Worm (Caenorhabditis elegans) whole organism, L2 larva: ENCODE results near the gene cyn-10.

Experiments used
- C34F6.9 ChIP-seq: fragments of 150-350 bp; optimal IDR thresholded peaks from 2 replicates; lab custom pipeline; 2014; ENCODE audit warnings: missing biosample characterization, missing genetic modification characterization
- F13H6.1 ChIP-seq: sonication (generic microtip); optimal IDR thresholded peaks from 2 replicates; lab custom pipeline; 2016; ENCODE audit warnings: missing genetic modification characterization, missing compliant biosample characterization
- R02D3.7 ChIP-seq: fragments of 150-350 bp; optimal IDR thresholded peaks from 2 replicates; lab custom pipeline; 2014; ENCODE audit warnings: missing biosample characterization, missing genetic modification characterization
- aly-2 ChIP-seq: fragments of 150-350 bp; optimal IDR thresholded peaks from 2 replicates; lab custom pipeline; 2014; ENCODE audit warnings: missing biosample characterization, missing genetic modification characterization
- ama-1 ChIP-seq: fragments of 150-350 bp; optimal IDR thresholded peaks from 2 replicates; lab custom pipeline; 2018; ENCODE audit warnings: inconsistent platforms
- blmp-1 ChIP-seq: sonication (generic microtip); optimal IDR thresholded peaks from 2 replicates; lab custom pipeline; 2017; ENCODE audit warnings: missing genetic modification characterization, mild to moderate bottlenecking, missing compliant biosample characterization, antibody characterized with exemption, moderate library complexity; ENCODE audit not compliant: insufficient read depth
- ceh-16 ChIP-seq: fragments of 150-350 bp; optimal IDR thresholded peaks from 2 replicates; lab custom pipeline; 2014; ENCODE audit warnings: missing biosample characterization, missing genetic modification characterization
- ceh-82 ChIP-seq: fragments of 150-350 bp; optimal IDR thresholded peaks from 2 replicates; lab custom pipeline; 2014; ENCODE audit warnings: missing biosample characterization, missing genetic modification characterization
- crh-2 ChIP-seq: sonication (generic microtip); optimal IDR thresholded peaks from 2 replicates; lab custom pipeline; 2017; ENCODE audit warnings: missing biosample characterization, missing genetic modification characterization
- egl-27 ChIP-seq: sonication (generic microtip); optimal IDR thresholded peaks from 3 replicates; lab custom pipeline; 2017; ENCODE audit warnings: missing biosample characterization, missing genetic modification reagents, missing genetic modification characterization
- elt-3 ChIP-seq: sonication (generic microtip); optimal IDR thresholded peaks from 2 replicates; lab custom pipeline; 2017; ENCODE audit warnings: missing biosample characterization, missing genetic modification characterization
- fos-1 ChIP-seq: fragments of 150-350 bp; optimal IDR thresholded peaks from 2 replicates; lab custom pipeline; 2014; ENCODE audit warnings: missing biosample characterization, missing genetic modification characterization
- gmeb-1 ChIP-seq: fragments of 150-350 bp; optimal IDR thresholded peaks from 2 replicates; lab custom pipeline; 2014; ENCODE audit warnings: missing biosample characterization, missing genetic modification characterization
- lin-11 ChIP-seq: fragments of 150-350 bp; sonication (generic microtip); optimal IDR thresholded peaks from 2 replicates; lab custom pipeline; 2014; ENCODE audit warnings: missing biosample characterization, missing genetic modification characterization, inconsistent platforms, mixed read lengths
- lin-13 ChIP-seq: fragments of 150-350 bp; optimal IDR thresholded peaks from 2 replicates; lab custom pipeline; 2014; ENCODE audit warnings: missing biosample characterization, missing genetic modification reagents, missing genetic modification characterization
- lin-39 ChIP-seq: fragments of 150-350 bp; optimal IDR thresholded peaks from 2 replicates; lab custom pipeline; 2014; ENCODE audit warnings: missing biosample characterization, missing genetic modification reagents, missing genetic modification characterization
- lsy-2 ChIP-seq, 2 experiments: fragments of 150-350 bp in 1 of 2; sonication (generic microtip) in 1 of 2; optimal IDR thresholded peaks; 2 replicates each; lab custom pipeline; 2014 to 2017; ENCODE audit warnings: missing biosample characterization in 2 of 2, missing genetic modification characterization in 2 of 2
- mbf-1 ChIP-seq: sonication (generic microtip); optimal IDR thresholded peaks from 2 replicates; lab custom pipeline; 2017; ENCODE audit warnings: missing biosample characterization, missing genetic modification characterization
- mdl-1 ChIP-seq, 2 experiments: fragments of 150-350 bp in 1 of 2; sonication (generic microtip) in 1 of 2; optimal IDR thresholded peaks; 2 replicates each; lab custom pipeline; 2017; ENCODE audit warnings: missing biosample characterization in 2 of 2, missing genetic modification characterization in 2 of 2
- nhr-10 ChIP-seq: sonication (generic microtip); optimal IDR thresholded peaks from 2 replicates; lab custom pipeline; 2017; ENCODE audit warnings: missing biosample characterization, missing genetic modification characterization
- nhr-12 ChIP-seq: fragments of 150-350 bp; optimal IDR thresholded peaks from 2 replicates; lab custom pipeline; 2014; ENCODE audit warnings: missing biosample characterization, missing genetic modification characterization
- nhr-129 ChIP-seq: fragments of 150-350 bp; optimal IDR thresholded peaks from 2 replicates; lab custom pipeline; 2014; ENCODE audit warnings: missing biosample characterization, missing genetic modification characterization
- nhr-237 ChIP-seq: fragments of 150-350 bp; optimal IDR thresholded peaks from 2 replicates; lab custom pipeline; 2014; ENCODE audit warnings: missing biosample characterization, missing genetic modification characterization
- nhr-25 ChIP-seq: fragments of 150-350 bp; sonication (generic microtip); optimal IDR thresholded peaks from 3 replicates; lab custom pipeline; 2014; ENCODE audit warnings: missing biosample characterization, missing genetic modification characterization
- nhr-6 ChIP-seq: fragments of 150-350 bp; optimal IDR thresholded peaks from 2 replicates; lab custom pipeline; 2014; ENCODE audit warnings: missing biosample characterization, missing genetic modification characterization
- peb-1 ChIP-seq: fragments of 150-350 bp; optimal IDR thresholded peaks from 2 replicates; lab custom pipeline; 2014; ENCODE audit warnings: missing biosample characterization, missing genetic modification characterization
- sma-9 ChIP-seq, 2 experiments: fragments of 150-350 bp in 1 of 2; sonication (generic microtip) in 1 of 2; optimal IDR thresholded peaks; 2 replicates each; lab custom pipeline; 2014 to 2016; ENCODE audit warnings: missing genetic modification characterization in 2 of 2, mild to moderate bottlenecking in 1 of 2, missing biosample characterization in 1 of 2, missing compliant biosample characterization in 1 of 2, missing genetic modification reagents in 1 of 2, moderate library complexity in 1 of 2
- snpc-4 ChIP-seq: fragments of 150-350 bp; optimal IDR thresholded peaks from 2 replicates; lab custom pipeline; 2014; ENCODE audit warnings: missing biosample characterization, missing genetic modification characterization
- unc-55 ChIP-seq: fragments of 150-350 bp; sonication (generic microtip); optimal IDR thresholded peaks from 3 replicates; lab custom pipeline; 2014; ENCODE audit warnings: missing biosample characterization, missing genetic modification reagents, missing genetic modification characterization
- unc-62 ChIP-seq: fragments of 150-350 bp; optimal IDR thresholded peaks from 2 replicates; lab custom pipeline; 2014; ENCODE audit warnings: missing biosample characterization, missing genetic modification reagents, missing genetic modification characterization
- zag-1 ChIP-seq: fragments of 150-350 bp; optimal IDR thresholded peaks from 2 replicates; lab custom pipeline; 2014; ENCODE audit warnings: missing biosample characterization, missing genetic modification characterization
- ztf-1 ChIP-seq: fragments of 200-800 bp; sonication (Bioruptor generic); conservative IDR thresholded peaks from 2 replicates; pipeline ENCODE4 v1.3.6; 2022; ENCODE audit warnings: missing genetic modification characterization, missing compliant biosample characterization
- ztf-11 ChIP-seq: sonication (generic microtip); optimal IDR thresholded peaks from 2 replicates; lab custom pipeline; 2017; ENCODE audit warnings: missing biosample characterization, missing genetic modification characterization
- ztf-4 ChIP-seq: fragments of 150-350 bp; optimal IDR thresholded peaks from 2 replicates; lab custom pipeline; 2014; ENCODE audit warnings: missing biosample characterization, missing genetic modification characterization

The cyn-10 gene

ce11 chrII:6951250-6951806 lies 38.2 kb upstream of the cyn-10 start, which contains the start of the genes malt-1 and ceh-38 (continued):
- TF ChIP-seq ztf-11 (tag; lab: Kevin White, UChicago) (no peak), F13H6.1 (tag; lab: Kevin White, UChicago) (peak; percentile 96), elt-3 (no peak), ceh-82 (tag; lab: Kevin White, UChicago) (peak; percentile 19), fos-1 (peak; percentile 93)

ce11 chrII:6943299-6944051 lies 30.3 kb upstream of the cyn-10 start:
- peak; percentile 35 for TF ChIP-seq unc-55 (GFP tag; lab: Kevin White, UChicago)
- no peak for TF ChIP-seq aly-2
- peak; percentile 64 for TF ChIP-seq F13H6.1 (tag; lab: Kevin White, UChicago)
- TF ChIP-seq lsy-2 (tag; optimal IDR thresholded peaks at IDR 0.05; lab: Kevin White, UChicago) = peak in 1 of 2 experiments; percentile 25
- TF ChIP-seq fos-1 = peak; percentile 30
- peak; percentile 49 for TF ChIP-seq C34F6.9
- TF ChIP-seq ztf-11 (tag; lab: Kevin White, UChicago) = no peak
- TF ChIP-seq snpc-4 (tag; lab: Kevin White, UChicago) = no peak
- TF ChIP-seq mdl-1 (tag; optimal IDR thresholded peaks at IDR 0.05; lab: Kevin White, UChicago) = no peak
- TF ChIP-seq nhr-6 (tag; lab: Kevin White, UChicago) = no peak
- TF ChIP-seq, all 48 proteins: peak for 5

- TF ChIP-seq R02D3.7 (tag; lab: Kevin White, UChicago) (no peak), zag-1 (peak; percentile 10)
- TF ChIP-seq, all 48 proteins: peak for 1
These were observed 28.4 kb upstream of the cyn-10 start for ce11 chrII:6941520-6941919.

ce11 chrII:6940726-6941230 lies 27.6 kb upstream of the cyn-10 start:
- no peak for TF ChIP-seq fos-1
- no peak for TF ChIP-seq aly-2
- TF ChIP-seq unc-62 = no peak
- no peak for TF ChIP-seq ztf-11 (tag; lab: Kevin White, UChicago)
- TF ChIP-seq crh-2 (tag; lab: Kevin White, UChicago) = no peak
- no peak for TF ChIP-seq egl-27 (tag; lab: Kevin White, UChicago)
- TF ChIP-seq nhr-129 (tag; lab: Kevin White, UChicago) = no peak
- TF ChIP-seq lin-39 (tag; lab: Kevin White, UChicago) = no peak
- TF ChIP-seq nhr-12 (tag; lab: Kevin White, UChicago) = no peak
- TF ChIP-seq mdl-1 (tag; optimal IDR thresholded peaks at IDR 0.05; lab: Kevin White, UChicago) = no peak
- TF ChIP-seq lin-11 (tag; lab: Kevin White, UChicago) = no peak
- TF ChIP-seq ztf-4 (tag; lab: Kevin White, UChicago) = no peak
- no peak for TF ChIP-seq ceh-16
- TF ChIP-seq elt-3 = no peak
- TF ChIP-seq ztf-1 = no peak
- TF ChIP-seq F13H6.1 (tag; lab: Kevin White, UChicago) = no peak
- TF ChIP-seq, all 48 proteins: peak for 0

- TF ChIP-seq nhr-25 (tag; lab: Kevin White, UChicago) (peak; percentile 36), nhr-10 (tag; lab: Kevin White, UChicago) (no peak)
- TF ChIP-seq, all 48 proteins: peak for 1
These were observed 26.7 kb upstream of the cyn-10 start for ce11 chrII:6939873-6940272.

- TF ChIP-seq nhr-10 (tag; lab: Kevin White, UChicago) (no peak), sma-9 (GFP tag; optimal IDR thresholded peaks at IDR 0.05; lab: Kevin White, UChicago) (peak; percentile 27), sma-9 (tag; optimal IDR thresholded peaks at IDR 0.05; lab: Kevin White, UChicago) (no peak)
These were observed 23.9 kb upstream of the cyn-10 start for ce11 chrII:6937057-6937456.

- TF ChIP-seq blmp-1 = no peak
- TF ChIP-seq sma-9 (GFP tag; optimal IDR thresholded peaks at IDR 0.05; lab: Kevin White, UChicago) = no peak
- TF ChIP-seq sma-9 (tag; optimal IDR thresholded peaks at IDR 0.05; lab: Kevin White, UChicago) = no peak
- TF ChIP-seq ztf-4 (tag; lab: Kevin White, UChicago) = no peak
- no peak for TF ChIP-seq peb-1
- TF ChIP-seq lsy-2 (tag; optimal IDR thresholded peaks at IDR 0.05; lab: Kevin White, UChicago) = no peak
- TF ChIP-seq R02D3.7 (tag; lab: Kevin White, UChicago) = no peak
- TF ChIP-seq elt-3 = no peak
- TF ChIP-seq zag-1 = no peak
- TF ChIP-seq nhr-237 = no peak
- TF ChIP-seq nhr-6 (tag; lab: Kevin White, UChicago) = no peak
- TF ChIP-seq mdl-1 (tag; optimal IDR thresholded peaks at IDR 0.05; lab: Kevin White, UChicago) = no peak
- TF ChIP-seq gmeb-1 (tag; lab: Kevin White, UChicago) = no peak
- TF ChIP-seq unc-55 (GFP tag; lab: Kevin White, UChicago) = no peak
- no peak for TF ChIP-seq ceh-16
- TF ChIP-seq mbf-1 = no peak
- TF ChIP-seq lin-13 (GFP tag; lab: Kevin White, UChicago) = no peak
- TF ChIP-seq nhr-129 (tag; lab: Kevin White, UChicago) = no peak
- no peak for TF ChIP-seq ztf-11 (tag; lab: Kevin White, UChicago)
- no peak for TF ChIP-seq ama-1
These were observed 23.4 kb upstream of the cyn-10 start for ce11 chrII:6936528-6936927.
